Worm (Caenorhabditis elegans) whole organism, mixed stage, embryonic: Measurements from ENCODE around the gene hat-1.

Experiments used
- M03D4.4 ChIP-seq: sonication (generic microtip); optimal IDR thresholded peaks from 2 replicates; lab custom pipeline; 2017; ENCODE audit warnings: mild to moderate bottlenecking, missing genetic modification characterization, missing compliant biosample characterization
- blmp-1 ChIP-seq: fragments of 150-350 bp; optimal IDR thresholded peaks from 2 replicates; lab custom pipeline; 2014; ENCODE audit warnings: missing biosample characterization, missing genetic modification characterization
- ceh-39 ChIP-seq: fragments of 150-350 bp; optimal IDR thresholded peaks from 2 replicates; lab custom pipeline; 2014; ENCODE audit warnings: missing biosample characterization, missing genetic modification characterization
- ceh-43 ChIP-seq: fragments of 200-800 bp; sonication (Bioruptor generic); optimal IDR thresholded peaks from 2 replicates; lab custom pipeline; 2018; ENCODE audit warnings: mild to moderate bottlenecking, missing genetic modification characterization, moderate library complexity, missing compliant biosample characterization
- ceh-83 ChIP-seq: fragments of 200-800 bp; sonication (Bioruptor generic); optimal IDR thresholded peaks from 2 replicates; lab custom pipeline; 2018; ENCODE audit warnings: mild to moderate bottlenecking, missing genetic modification characterization, missing compliant biosample characterization
- ces-1 ChIP-seq: fragments of 150-350 bp; optimal IDR thresholded peaks from 2 replicates; lab custom pipeline; 2014; ENCODE audit warnings: missing biosample characterization, missing genetic modification reagents, missing genetic modification characterization
- cnd-1 ChIP-seq: fragments of 200-800 bp; sonication (Bioruptor generic); optimal IDR thresholded peaks from 2 replicates; lab custom pipeline; 2018; ENCODE audit warnings: mild to moderate bottlenecking, missing genetic modification characterization, missing compliant biosample characterization
- elt-1 ChIP-seq: sonication (generic microtip); optimal IDR thresholded peaks from 2 replicates; lab custom pipeline; 2017; ENCODE audit warnings: missing genetic modification characterization, mild to moderate bottlenecking, missing compliant biosample characterization, antibody characterized with exemption, moderate library complexity, borderline replicate concordance; ENCODE audit not compliant: insufficient read depth
- flh-1 ChIP-seq: fragments of 200-800 bp; sonication (Bioruptor generic); optimal IDR thresholded peaks from 2 replicates; lab custom pipeline; 2018; ENCODE audit warnings: mild to moderate bottlenecking, missing genetic modification characterization, moderate library complexity, missing compliant biosample characterization
- ham-2 ChIP-seq: fragments of 200-800 bp; sonication (Bioruptor generic); optimal IDR thresholded peaks from 2 replicates; lab custom pipeline; 2018; ENCODE audit warnings: mild to moderate bottlenecking, missing genetic modification characterization, missing compliant biosample characterization
- lin-13 ChIP-seq: fragments of 150-350 bp; optimal IDR thresholded peaks from 2 replicates; lab custom pipeline; 2014; ENCODE audit warnings: missing biosample characterization, missing genetic modification characterization
- lsy-2 ChIP-seq: fragments of 150-350 bp; optimal IDR thresholded peaks from 2 replicates; lab custom pipeline; 2014; ENCODE audit warnings: missing biosample characterization, missing genetic modification characterization
- mep-1 ChIP-seq: fragments of 150-350 bp; optimal IDR thresholded peaks from 2 replicates; lab custom pipeline; 2017; ENCODE audit warnings: missing biosample characterization, missing genetic modification reagents, missing genetic modification characterization, inconsistent platforms
- nhr-12 ChIP-seq: fragments of 150-350 bp; optimal IDR thresholded peaks from 2 replicates; lab custom pipeline; 2014; ENCODE audit warnings: missing biosample characterization, missing genetic modification characterization
- nhr-237 ChIP-seq: fragments of 150-350 bp; optimal IDR thresholded peaks from 2 replicates; lab custom pipeline; 2014; ENCODE audit warnings: missing biosample characterization, missing genetic modification characterization
- nhr-28 ChIP-seq: fragments of 150-350 bp; optimal IDR thresholded peaks from 2 replicates; lab custom pipeline; 2014; ENCODE audit warnings: missing biosample characterization, missing genetic modification characterization
- nhr-76 ChIP-seq: sonication (generic microtip); optimal IDR thresholded peaks from 2 replicates; lab custom pipeline; 2017; ENCODE audit warnings: missing biosample characterization, missing genetic modification characterization
- pha-4 ChIP-seq: fragments of 150-350 bp; optimal IDR thresholded peaks from 2 replicates; lab custom pipeline; 2018; ENCODE audit warnings: missing biosample characterization, missing genetic modification reagents, missing genetic modification characterization
- sem-2 ChIP-seq: fragments of 200-800 bp; sonication (Bioruptor generic); optimal IDR thresholded peaks from 2 replicates; lab custom pipeline; 2018; ENCODE audit warnings: mild to moderate bottlenecking, missing genetic modification characterization, missing compliant biosample characterization
- snpc-4 ChIP-seq: fragments of 150-350 bp; optimal IDR thresholded peaks from 2 replicates; lab custom pipeline; 2014; ENCODE audit warnings: missing biosample characterization, missing genetic modification characterization
- sptf-1 ChIP-seq: sonication (generic microtip); optimal IDR thresholded peaks from 2 replicates; lab custom pipeline; 2017; ENCODE audit warnings: mild to moderate bottlenecking, missing genetic modification characterization, moderate library complexity, missing compliant biosample characterization
- unc-120 ChIP-seq: sonication (generic microtip); optimal IDR thresholded peaks from 2 replicates; lab custom pipeline; 2017; ENCODE audit warnings: missing genetic modification characterization, missing compliant biosample characterization; ENCODE audit not compliant: poor library complexity, severe bottlenecking
- unc-39 ChIP-seq: fragments of 150-350 bp; optimal IDR thresholded peaks from 2 replicates; lab custom pipeline; 2014; ENCODE audit warnings: missing biosample characterization, missing genetic modification characterization
- unc-62 ChIP-seq: fragments of 150-350 bp; optimal IDR thresholded peaks from 2 replicates; lab custom pipeline; 2014; ENCODE audit warnings: missing biosample characterization, missing genetic modification reagents, missing genetic modification characterization
- zip-8 ChIP-seq: fragments of 150-350 bp; optimal IDR thresholded peaks from 2 replicates; lab custom pipeline; 2014; ENCODE audit warnings: missing biosample characterization, missing genetic modification characterization

Gene hat-1

ce11 chrIII:10373845-10374244 is 33.2 kb downstream of the hat-1 start:
- TF ChIP-seq mep-1 (no peak), lin-13 (tag; lab: Kevin White, UChicago) (no peak), flh-1 (GFP tag; lab: Kevin White, UChicago) (no peak), blmp-1 (no peak), nhr-76 (tag; lab: Kevin White, UChicago) (no peak), zip-8 (tag; lab: Kevin White, UChicago) (no peak), ham-2 (GFP tag; lab: Kevin White, UChicago) (no peak), M03D4.4 (tag; lab: Kevin White, UChicago) (no peak), sptf-1 (tag; lab: Kevin White, UChicago) (no peak)

ce11 chrIII:10367355-10367909 is 39.6 kb downstream of the hat-1 start:
- no peak for TF ChIP-seq unc-120 (tag; lab: Kevin White, UChicago)
- TF ChIP-seq ces-1 (GFP tag; lab: Kevin White, UChicago) = peak; percentile 31

ce11 chrIII:10364656-10365055 is 42.4 kb downstream of the hat-1 start, which contains the start of gene tbc-8:
tbc-8 (plus strand) TSS chrIII:10364956.
- TF ChIP-seq sem-2 (GFP tag; lab: Kevin White, UChicago) (no peak), snpc-4 (no peak), nhr-237 (tag; lab: Kevin White, UChicago) (no peak), blmp-1 (no peak), unc-62 (GFP tag; lab: Kevin White, UChicago) (no peak), pha-4 (tag; lab: Kevin White, UChicago) (no peak), lsy-2 (no peak), nhr-76 (tag; lab: Kevin White, UChicago) (no peak), ceh-83 (GFP tag; lab: Kevin White, UChicago) (no peak), nhr-12 (tag; lab: Kevin White, UChicago) (no peak), nhr-28 (tag; lab: Kevin White, UChicago) (no peak)
- TF ChIP-seq, all 35 proteins: peak for 0

ce11 chrIII:10362920-10363319 is 44.1 kb downstream of the hat-1 start:
- TF ChIP-seq cnd-1 (tag; lab: Kevin White, UChicago) (no peak), nhr-237 (tag; lab: Kevin White, UChicago) (no peak), ceh-39 (tag; lab: Kevin White, UChicago) (no peak), zip-8 (tag; lab: Kevin White, UChicago) (no peak), ces-1 (GFP tag; lab: Kevin White, UChicago) (no peak), lin-13 (tag; lab: Kevin White, UChicago) (no peak), snpc-4 (no peak), M03D4.4 (tag; lab: Kevin White, UChicago) (no peak), unc-39 (tag; lab: Kevin White, UChicago) (no peak)

- no peak for TF ChIP-seq unc-120 (tag; lab: Kevin White, UChicago)
- peak; percentile 93 for TF ChIP-seq zip-8 (tag; lab: Kevin White, UChicago)
Measured at ce11 chrIII:10361456-10361855, 45.6 kb downstream of the hat-1 start.

- TF ChIP-seq ces-1 (GFP tag; lab: Kevin White, UChicago) (peak; percentile 24), nhr-237 (tag; lab: Kevin White, UChicago) (no peak)
- TF ChIP-seq, all 35 proteins: peak for 1
Measured at ce11 chrIII:10359916-10360315, 47.1 kb downstream of the hat-1 start.

ce11 chrIII:10358751-10359150 is 48.3 kb downstream of the hat-1 start:
- TF ChIP-seq ceh-43 (GFP tag; lab: Kevin White, UChicago) (no peak), ces-1 (GFP tag; lab: Kevin White, UChicago) (peak; percentile 21), elt-1 (tag; lab: Kevin White, UChicago) (no peak)
